Worm (Caenorhabditis elegans): ENCODE measurements around the gene srh-27.

DNA sequence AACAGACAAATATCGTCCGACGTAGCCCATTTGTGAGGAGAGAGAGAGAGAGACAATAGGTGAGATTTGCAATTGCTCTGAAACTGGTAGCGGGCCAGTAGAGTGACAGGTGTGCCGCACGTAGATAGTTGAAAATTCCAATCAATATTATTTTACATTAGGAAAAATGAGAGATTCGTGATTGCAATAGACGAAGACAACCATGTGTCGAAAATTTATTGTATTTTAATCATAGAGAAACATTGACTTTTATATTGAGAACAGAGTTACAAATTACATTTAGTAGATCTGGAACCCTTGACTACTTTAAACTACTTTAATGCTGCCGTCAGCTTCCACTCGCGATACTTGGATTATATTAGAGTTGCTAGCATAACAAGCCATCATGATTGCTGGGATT lies 35.9 kb upstream of the srh-27 start, which contains the start of gene Y57A10C.1:
- TF ChIP-seq him-1 (tag; optimal IDR thresholded peaks at IDR 0.05) (no peak), dao-5 (tag; optimal IDR thresholded peaks at IDR 0.05) (no peak)
